Fruit fly (Drosophila melanogaster): ENCODE measurements around the gene bchs.

The bchs gene

dm6 chr2L:5948775-5949526 lies 42.0 kb downstream of the bchs start, which contains the start of gene CG9044 (continued):
- TF ChIP-seq CG8290 (GFP tag; optimal IDR thresholded peaks at IDR 0.05) (peak; percentile 60), CG8290 (tag; optimal IDR thresholded peaks at IDR 0.05) (no peak), sim (GFP tag; IDR thresholded peaks at IDR 0.05) (no peak), rib (GFP tag; IDR thresholded peaks at IDR 0.05) (no peak), insv (GFP tag; optimal IDR thresholded peaks at IDR 0.05) (peak in 1 of 2 experiments; percentile 20), nmo (GFP tag; optimal IDR thresholded peaks at IDR 0.05) (peak; percentile 82), corto (GFP tag; optimal IDR thresholded peaks at IDR 0.05) (no peak), Xrp1 (GFP tag; IDR thresholded peaks at IDR 0.05) (peak; percentile 42; the same call in 1 of the 2 replicates), Blimp-1 (GFP tag; optimal IDR thresholded peaks at IDR 0.05) (no peak), ham (GFP tag; IDR thresholded peaks at IDR 0.05) (no peak), CG2120 (GFP tag; optimal IDR thresholded peaks at IDR 0.05) (peak; percentile 83), aop (GFP tag; IDR thresholded peaks at IDR 0.05) (no peak), CG6654 (GFP tag; optimal IDR thresholded peaks at IDR 0.05) (no peak), ase (GFP tag; IDR thresholded peaks at IDR 0.05) (no peak), exex (tag; optimal IDR thresholded peaks at IDR 0.05) (no peak), ab (GFP tag; optimal IDR thresholded peaks at IDR 0.05) (no peak), Mrtf (GFP tag; IDR thresholded peaks at IDR 0.05) (no peak), CG10959 (GFP tag; IDR thresholded peaks at IDR 0.05) (no peak), CG15601 (tag; optimal IDR thresholded peaks at IDR 0.05) (peak; percentile 37), HLH3B (GFP tag; IDR thresholded peaks at IDR 0.05) (no peak), vvl (GFP tag; IDR thresholded peaks at IDR 0.05) (no peak), E2f2 (GFP tag; IDR thresholded peaks at IDR 0.05) (peak; percentile 76), zfh1 (GFP tag; IDR thresholded peaks at IDR 0.05) (peak; percentile 42; the same call in 1 of the 3 replicates), Meics (GFP tag; optimal IDR thresholded peaks at IDR 0.05) (no peak), Dip2 (GFP tag; IDR thresholded peaks at IDR 0.05) (peak; percentile 91), CG4854 (GFP tag; optimal IDR thresholded peaks at IDR 0.05) (peak; percentile 16), Aef1 (GFP tag; IDR thresholded peaks at IDR 0.05) (peak; percentile 22; the same call in 2 of the 3 replicates), eyg (GFP tag; optimal IDR thresholded peaks at IDR 0.05) (peak; percentile 26), Dbx (GFP tag; IDR thresholded peaks at IDR 0.05) (peak; percentile 63; the same call in 1 of the 3 replicates), CG10565 (GFP tag; optimal IDR thresholded peaks at IDR 0.05) (no peak), CG11247 (GFP tag; IDR thresholded peaks at IDR 0.05) (0 out of 2 replicates have a peak, but pooled peaks have one; percentile 43), fd102C (GFP tag; optimal IDR thresholded peaks at IDR 0.05) (no peak), lmd (GFP tag; IDR thresholded peaks at IDR 0.05) (peak; percentile 59; the same call in 1 of the 2 replicates), CG14710 (tag; optimal IDR thresholded peaks at IDR 0.05) (peak; percentile 81), da (GFP tag; optimal IDR thresholded peaks at IDR 0.05) (no peak), her (GFP tag; optimal IDR thresholded peaks at IDR 0.05) (peak; percentile 6), zen2 (GFP tag; IDR thresholded peaks at IDR 0.05; ENCODE audit: partially characterized antibody) (peak; percentile 68; the same call in 2 of the 3 replicates), lilli (GFP tag; optimal IDR thresholded peaks at IDR 0.05) (peak; percentile 79), CG1529 (GFP tag; optimal IDR thresholded peaks at IDR 0.05) (no peak), CG12391 (tag; optimal IDR thresholded peaks at IDR 0.05) (peak; percentile 77), Nf-YA (GFP tag; IDR thresholded peaks at IDR 0.05) (no peak), dati (GFP tag; IDR thresholded peaks at IDR 0.05) (no peak), CG11398 (GFP tag; optimal IDR thresholded peaks at IDR 0.05) (peak; percentile 18), pum (GFP tag; optimal IDR thresholded peaks at IDR 0.05) (peak; percentile 57), knrl (GFP tag; IDR thresholded peaks at IDR 0.05; ENCODE audit: partially characterized antibody) (peak; percentile 96), YL-1 (GFP tag; optimal IDR thresholded peaks at IDR 0.05) (peak; percentile 49), trh (GFP tag; optimal IDR thresholded peaks at IDR 0.05) (peak; percentile 52), fd3F (GFP tag; optimal IDR thresholded peaks at IDR 0.05) (peak; percentile 46), kah (GFP tag; optimal IDR thresholded peaks at IDR 0.05) (no peak), CG12744 (GFP tag; optimal IDR thresholded peaks at IDR 0.05) (no peak), fu2 (GFP tag; optimal IDR thresholded peaks at IDR 0.05) (peak; percentile 70)
